Worm (Caenorhabditis elegans): ENCODE data around the gene F57A8.1.

ce11 chrV:10073793-10074192 is 36.7 kb downstream of the F57A8.1 start, which contains the start of gene F57A8.6:
- no peak for TF ChIP-seq med-1 (GFP tag; optimal IDR thresholded peaks at IDR 0.05; ENCODE audit: insufficient read depth)
- no peak for TF ChIP-seq ref-1 (GFP tag; conservative IDR thresholded peaks at IDR 0.05)
- no peak for TF ChIP-seq T22C8.4 (GFP tag; IDR thresholded peaks at IDR 0.05)
- no peak for TF ChIP-seq flt-1 (GFP tag; IDR thresholded peaks at IDR 0.05)
- no peak for TF ChIP-seq cog-1 (tag; optimal IDR thresholded peaks at IDR 0.05)
- no peak for TF ChIP-seq tab-1 (GFP tag; IDR thresholded peaks at IDR 0.05)

Measured in whole organism, midembryonic.